Worm (Caenorhabditis elegans): ENCODE results near the gene F25E5.8.

DNA sequence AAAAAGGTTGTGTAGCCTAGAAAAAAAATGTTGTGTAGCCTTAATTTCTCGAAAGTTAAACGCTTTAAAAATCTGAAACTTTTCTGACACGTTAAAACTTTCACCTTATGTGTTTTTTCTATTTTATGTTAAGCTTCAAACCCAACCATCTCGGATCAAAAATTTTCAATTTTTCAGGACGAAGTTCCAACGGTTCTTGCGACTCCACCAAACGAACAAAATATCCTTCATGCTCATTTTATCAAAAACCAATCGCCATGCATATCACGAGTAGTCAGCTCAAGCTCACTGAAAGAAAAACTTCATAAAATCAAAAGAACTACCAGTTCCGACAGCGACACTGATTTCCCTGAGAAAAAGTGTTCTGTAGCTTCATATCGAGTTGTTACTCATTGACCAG is 779 bp downstream of the F25E5.8 start:
- TF ChIP-seq ama-1 (optimal IDR thresholded peaks at IDR 0.05) (no peak), tbx-11 (GFP tag; IDR thresholded peaks at IDR 0.05) (no peak), B0310.2 (tag; optimal IDR thresholded peaks at IDR 0.05) (no peak), ets-7 (tag; optimal IDR thresholded peaks at IDR 0.05) (no peak), flt-1 (GFP tag; IDR thresholded peaks at IDR 0.05) (no peak), F13C5.2 (tag; optimal IDR thresholded peaks at IDR 0.05) (no peak), pes-1 (GFP tag; IDR thresholded peaks at IDR 0.05) (no peak), hmg-4 (GFP tag; optimal IDR thresholded peaks at IDR 0.05) (no peak), scrt-1 (GFP tag; IDR thresholded peaks at IDR 0.05) (no peak), tra-4 (tag; optimal IDR thresholded peaks at IDR 0.05) (no peak)

All from whole organism, early embryonic.